Fruit fly (Drosophila melanogaster) whole organism, embryonic: ENCODE measurements around the gene Dap160.
A peak's percentile ranks its signal among the peaks of the same experiment; 100 is the strongest.

Source experiments
- ATbp ChIP-seq: fragments of 200-800 bp; sonication (Bioruptor generic); optimal IDR thresholded peaks from 2 replicates; lab custom pipeline; 2017; ENCODE audit warnings: missing biosample characterization, mild to moderate bottlenecking, missing genetic modification characterization, missing genetic modification reagents
- Asciz ChIP-seq: fragments of 200-800 bp; sonication (Bioruptor generic); optimal IDR thresholded peaks from 2 replicates; lab custom pipeline; 2017; ENCODE audit warnings: missing biosample characterization, mild to moderate bottlenecking, missing genetic modification characterization, missing genetic modification reagents
- Atf6 ChIP-seq: fragments of 200-800 bp; sonication (Bioruptor generic); IDR thresholded peaks from 2 replicates; pipeline ENCODE4 v1.3.6; 2022; ENCODE audit warnings: missing biosample characterization, missing genetic modification characterization
- C15 ChIP-seq: fragments of 200-800 bp; sonication (Bioruptor generic); IDR thresholded peaks from 3 replicates; pipeline ENCODE4 v1.3.6; 2022; ENCODE audit warnings: missing biosample characterization, missing genetic modification characterization
- CG10274 ChIP-seq: fragments of 200-800 bp; sonication (Bioruptor generic); optimal IDR thresholded peaks from 3 replicates; lab custom pipeline; 2017; ENCODE audit warnings: missing biosample characterization, mild to moderate bottlenecking, missing genetic modification characterization
- CG11723 ChIP-seq: fragments of 200-800 bp; sonication (Bioruptor generic); optimal IDR thresholded peaks from 2 replicates; lab custom pipeline; 2017; ENCODE audit warnings: missing biosample characterization, mild to moderate bottlenecking, missing genetic modification characterization
- CG13123 ChIP-seq: fragments of 200-800 bp; sonication (Bioruptor generic); optimal IDR thresholded peaks from 2 replicates; lab custom pipeline; 2016; ENCODE audit warnings: missing biosample characterization, missing genetic modification characterization
- CG14050 ChIP-seq: fragments of 200-800 bp; sonication (Bioruptor generic); IDR thresholded peaks from 3 replicates; pipeline ENCODE4 v1.3.6; 2022; ENCODE audit warnings: missing biosample characterization, missing genetic modification characterization
- CG14441 ChIP-seq: fragments of 200-800 bp; sonication (Bioruptor generic); IDR thresholded peaks from 2 replicates; pipeline ENCODE4 v1.3.6; 2022; ENCODE audit warnings: missing biosample characterization, missing genetic modification characterization
- CG15073 ChIP-seq: fragments of 200-800 bp; sonication (Bioruptor generic); optimal IDR thresholded peaks from 2 replicates; lab custom pipeline; 2016; ENCODE audit warnings: missing biosample characterization, missing genetic modification characterization
- CG16779 ChIP-seq: fragments of 200-800 bp; sonication (Bioruptor generic); IDR thresholded peaks from 2 replicates; pipeline ENCODE4 v1.3.6; 2022; ENCODE audit warnings: missing biosample characterization, missing genetic modification characterization
- CG1832 ChIP-seq: fragments of 200-800 bp; sonication (Bioruptor generic); optimal IDR thresholded peaks from 2 replicates; lab custom pipeline; 2017; ENCODE audit warnings: missing biosample characterization, mild to moderate bottlenecking, missing genetic modification characterization, inconsistent platforms
- CG18476 ChIP-seq: fragments of 200-800 bp; sonication (Bioruptor generic); optimal IDR thresholded peaks from 2 replicates; lab custom pipeline; 2016; ENCODE audit warnings: missing biosample characterization, mild to moderate bottlenecking, missing genetic modification characterization
- CG2199 ChIP-seq: fragments of 200-800 bp; sonication (Bioruptor generic); IDR thresholded peaks from 3 replicates; pipeline ENCODE4 v1.3.6; 2022; ENCODE audit warnings: missing biosample characterization, missing genetic modification characterization
- CG3407 ChIP-seq: fragments of 200-800 bp; sonication (Bioruptor generic); optimal IDR thresholded peaks from 2 replicates; lab custom pipeline; 2018; ENCODE audit warnings: missing biosample characterization, mild to moderate bottlenecking, missing genetic modification characterization
- CG4424 ChIP-seq: fragments of 200-800 bp; sonication (Bioruptor generic); optimal IDR thresholded peaks from 3 replicates; lab custom pipeline; 2016; ENCODE audit warnings: missing biosample characterization, missing genetic modification characterization
- CG4820 ChIP-seq: fragments of 200-800 bp; sonication (Bioruptor generic); optimal IDR thresholded peaks from 3 replicates; lab custom pipeline; 2016; ENCODE audit warnings: missing biosample characterization, missing genetic modification characterization
- CG5953 ChIP-seq: fragments of 200-800 bp; sonication (Bioruptor generic); IDR thresholded peaks from 2 replicates; pipeline ENCODE4 v1.3.6; 2022; ENCODE audit warnings: missing biosample characterization, missing genetic modification characterization
- CG6813 ChIP-seq: fragments of 200-800 bp; sonication (Bioruptor generic); optimal IDR thresholded peaks from 2 replicates; lab custom pipeline; 2017; ENCODE audit warnings: missing biosample characterization, missing genetic modification characterization, mild to moderate bottlenecking, moderate library complexity, missing genetic modification reagents
- CG7357 ChIP-seq: fragments of 200-800 bp; sonication (Bioruptor generic); IDR thresholded peaks from 3 replicates; pipeline ENCODE4 v1.3.6; 2022; ENCODE audit warnings: missing biosample characterization, missing genetic modification characterization
- CG7745 ChIP-seq: fragments of 200-800 bp; sonication (Bioruptor generic); optimal IDR thresholded peaks from 2 replicates; lab custom pipeline; 2018; ENCODE audit warnings: missing biosample characterization, mild to moderate bottlenecking, missing genetic modification characterization, moderate library complexity
- CG7987 ChIP-seq: fragments of 200-800 bp; sonication (Bioruptor generic); optimal IDR thresholded peaks from 2 replicates; lab custom pipeline; 2018; ENCODE audit warnings: missing biosample characterization, mild to moderate bottlenecking, missing genetic modification characterization, moderate library complexity
- CG8281 ChIP-seq: fragments of 200-800 bp; sonication (Bioruptor generic); optimal IDR thresholded peaks from 2 replicates; lab custom pipeline; 2018; ENCODE audit warnings: missing biosample characterization, mild to moderate bottlenecking, missing genetic modification characterization, moderate library complexity
- CG9727 ChIP-seq: fragments of 200-800 bp; sonication (Bioruptor generic); optimal IDR thresholded peaks from 3 replicates; lab custom pipeline; 2017; ENCODE audit warnings: missing biosample characterization, mild to moderate bottlenecking, missing genetic modification characterization
- D19B ChIP-seq: fragments of 200-800 bp; sonication (Bioruptor generic); optimal IDR thresholded peaks from 2 replicates; lab custom pipeline; 2017; ENCODE audit warnings: missing biosample characterization, mild to moderate bottlenecking, missing genetic modification characterization
- Dp ChIP-seq: fragments of 200-800 bp; sonication (Bioruptor generic); optimal IDR thresholded peaks from 2 replicates; lab custom pipeline; 2018; ENCODE audit warnings: missing biosample characterization, mild to moderate bottlenecking, missing genetic modification characterization, moderate library complexity
- E2f1 ChIP-seq: fragments of 200-800 bp; sonication (Bioruptor generic); IDR thresholded peaks from 2 replicates; pipeline ENCODE4 v1.3.6; 2022; ENCODE audit warnings: missing biosample characterization, missing genetic modification characterization
- Eip74EF ChIP-seq, 2 experiments: fragments of 200-800 bp in 1 of 2; fragments of >200 bp in 1 of 2; sonication (Bioruptor generic) in 1 of 2; optimal IDR thresholded peaks; 2 replicates each; lab custom pipeline; 2017 to 2019; ENCODE audit warnings: missing biosample characterization in 2 of 2, missing genetic modification characterization in 2 of 2, mild to moderate bottlenecking in 1 of 2, moderate library complexity in 1 of 2
- Hey ChIP-seq: fragments of 200-800 bp; sonication (Bioruptor generic); optimal IDR thresholded peaks from 3 replicates; lab custom pipeline; 2018; ENCODE audit warnings: missing biosample characterization, mild to moderate bottlenecking, missing genetic modification characterization
- MESR4 ChIP-seq: fragments of 200-800 bp; sonication (Bioruptor generic); optimal IDR thresholded peaks from 2 replicates; lab custom pipeline; 2018; ENCODE audit warnings: missing biosample characterization, mild to moderate bottlenecking, missing genetic modification characterization, moderate library complexity
- Nf-YA ChIP-seq: fragments of 200-800 bp; sonication (Bioruptor generic); IDR thresholded peaks from 2 replicates; pipeline ENCODE4 v1.3.6; 2022; ENCODE audit warnings: missing biosample characterization, missing genetic modification characterization
- Sin3A ChIP-seq: fragments of >200 bp; optimal IDR thresholded peaks from 2 replicates; lab custom pipeline; 2018
- Spps ChIP-seq: fragments of 200-800 bp; sonication (Bioruptor generic); optimal IDR thresholded peaks from 2 replicates; lab custom pipeline; 2018; ENCODE audit warnings: missing biosample characterization, mild to moderate bottlenecking, missing genetic modification characterization
- Ssrp ChIP-seq: fragments of 200-800 bp; sonication (Bioruptor generic); optimal IDR thresholded peaks from 2 replicates; lab custom pipeline; 2018; ENCODE audit warnings: missing biosample characterization, mild to moderate bottlenecking, missing genetic modification characterization, moderate library complexity
- ab ChIP-seq: fragments of 200-800 bp; sonication (Bioruptor generic); optimal IDR thresholded peaks from 2 replicates; lab custom pipeline; 2016; ENCODE audit warnings: missing biosample characterization, missing genetic modification characterization
- al ChIP-seq: fragments of 200-800 bp; sonication (Bioruptor generic); IDR thresholded peaks from 2 replicates; pipeline ENCODE4 v1.3.6; 2022; ENCODE audit warnings: missing biosample characterization, missing genetic modification characterization
- ara ChIP-seq: fragments of 200-800 bp; sonication (Bioruptor generic); IDR thresholded peaks from 2 replicates; pipeline ENCODE4 v1.3.6; 2022; ENCODE audit warnings: missing biosample characterization, missing genetic modification characterization
- bcd ChIP-seq: fragments of 200-800 bp; sonication (Bioruptor generic); optimal IDR thresholded peaks from 2 replicates; lab custom pipeline; 2017; ENCODE audit warnings: missing biosample characterization, mild to moderate bottlenecking, missing genetic modification characterization
- cg ChIP-seq: fragments of 200-800 bp; sonication (Bioruptor generic); optimal IDR thresholded peaks from 3 replicates; lab custom pipeline; 2019; ENCODE audit warnings: missing biosample characterization, mild to moderate bottlenecking, missing genetic modification characterization, moderate library complexity
- ci ChIP-seq: fragments of 200-800 bp; sonication (Bioruptor generic); IDR thresholded peaks from 3 replicates; pipeline ENCODE4 v1.3.6; 2022; ENCODE audit warnings: missing biosample characterization, missing genetic modification characterization
- da ChIP-seq: fragments of 200-800 bp; sonication (Bioruptor generic); optimal IDR thresholded peaks from 2 replicates; lab custom pipeline; 2016; ENCODE audit warnings: missing biosample characterization, missing genetic modification characterization
- dati ChIP-seq: fragments of 200-800 bp; sonication (Bioruptor generic); IDR thresholded peaks from 2 replicates; pipeline ENCODE4 v1.3.6; 2022; ENCODE audit warnings: missing biosample characterization, missing genetic modification characterization
- esg ChIP-seq: fragments of 200-800 bp; sonication (Bioruptor generic); conservative IDR thresholded peaks from 2 replicates; pipeline ENCODE4 v1.3.6; 2022; ENCODE audit warnings: missing biosample characterization, missing genetic modification characterization
- eve ChIP-seq, 2 experiments: fragments of >200 bp; optimal IDR thresholded peaks; 2 replicates each; lab custom pipeline; 2017; ENCODE audit warnings: missing biosample characterization in 2 of 2, missing genetic modification characterization in 2 of 2
- fd96Cb ChIP-seq: fragments of 200-800 bp; sonication (Bioruptor generic); optimal IDR thresholded peaks from 2 replicates; lab custom pipeline; 2018; ENCODE audit warnings: missing biosample characterization, mild to moderate bottlenecking, missing genetic modification characterization, moderate library complexity
- gt ChIP-seq: fragments of 200-800 bp; sonication (Bioruptor generic); IDR thresholded peaks from 2 replicates; pipeline ENCODE4 v1.3.6; 2022; ENCODE audit warnings: missing biosample characterization, missing genetic modification characterization
- nau ChIP-seq: fragments of 200-800 bp; sonication (Bioruptor generic); optimal IDR thresholded peaks from 3 replicates; lab custom pipeline; 2017; ENCODE audit warnings: missing biosample characterization, mild to moderate bottlenecking, missing genetic modification characterization, missing genetic modification reagents
- nmo ChIP-seq: fragments of 200-800 bp; sonication (Bioruptor generic); optimal IDR thresholded peaks from 2 replicates; lab custom pipeline; 2018; ENCODE audit warnings: missing biosample characterization, mild to moderate bottlenecking, missing genetic modification characterization, moderate library complexity
- otp ChIP-seq: fragments of 200-800 bp; sonication (Bioruptor generic); IDR thresholded peaks from 3 replicates; pipeline ENCODE4, ENCODE4 v1.3.6; 2022; ENCODE audit warnings: missing biosample characterization, missing genetic modification characterization
- scrt ChIP-seq: fragments of 200-800 bp; sonication (Bioruptor generic); optimal IDR thresholded peaks from 2 replicates; lab custom pipeline; 2018; ENCODE audit warnings: missing biosample characterization, mild to moderate bottlenecking, missing genetic modification characterization, moderate library complexity
- ssp ChIP-seq: fragments of 200-800 bp; sonication (Bioruptor generic); IDR thresholded peaks from 2 replicates; pipeline ENCODE4 v1.3.6; 2022; ENCODE audit warnings: missing biosample characterization, missing genetic modification characterization
- tgo ChIP-seq: fragments of 200-800 bp; sonication (Bioruptor generic); IDR thresholded peaks from 3 replicates; pipeline ENCODE4 v1.3.6; 2022; ENCODE audit warnings: missing biosample characterization, missing genetic modification characterization
- ttk ChIP-seq: fragments of 200-800 bp; sonication (Bioruptor generic); IDR thresholded peaks from 2 replicates; pipeline ENCODE4 v2.1.2; 2022; ENCODE audit warnings: missing biosample characterization, missing genetic modification characterization

Dap160 gene

dm6 chr2L:21179615-21180031, 37.5 kb upstream of the Dap160 start, which contains the start of the genes bur and Mcm10 (continued):
- TF ChIP-seq Eip74EF (GFP tag; optimal IDR thresholded peaks at IDR 0.05; lab: Kevin White, UChicago) (no peak), CG14050 (GFP tag; lab: Robert Waterston, UW) (no peak), CG6813 (GFP tag; lab: Kevin White, UChicago) (no peak), eve (GFP tag; optimal IDR thresholded peaks at IDR 0.05; lab: Kevin White, UChicago) (no peak), esg (GFP tag; lab: Robert Waterston, UW) (no peak), C15 (GFP tag; lab: Robert Waterston, UW) (no peak), Dp (peak; percentile 87), ATbp (GFP tag; lab: Kevin White, UChicago) (no peak), bcd (GFP tag; lab: Kevin White, UChicago) (no peak), CG7745 (tag; lab: Kevin White, UChicago) (no peak), CG4424 (peak; percentile 6), CG8281 (no peak), CG10274 (no peak), nmo (GFP tag; lab: Kevin White, UChicago) (no peak), tgo (GFP tag; lab: Robert Waterston, UW) (no peak), Asciz (no peak), ssp (GFP tag; lab: Robert Waterston, UW) (no peak), CG4820 (GFP tag; lab: Kevin White, UChicago) (no peak), CG3407 (GFP tag; lab: Kevin White, UChicago) (no peak), CG15073 (GFP tag; lab: Kevin White, UChicago) (no peak), al (GFP tag; lab: Robert Waterston, UW) (no peak), CG14441 (no peak), Spps (tag; lab: Kevin White, UChicago) (no peak), D19B (no peak), Sin3A (lab: Kevin White, UChicago) (peak; percentile 18), CG9727 (no peak), nau (no peak), CG7987 (GFP tag; lab: Kevin White, UChicago) (no peak), ara (GFP tag; lab: Robert Waterston, UW) (no peak), Ssrp (tag; lab: Kevin White, UChicago) (no peak), Nf-YA (GFP tag; lab: Robert Waterston, UW) (no peak), CG5953 (GFP tag; lab: Robert Waterston, UW) (no peak), ci (GFP tag; lab: Robert Waterston, UW) (no peak), CG18476 (GFP tag; lab: Kevin White, UChicago) (no peak), MESR4 (no peak), ttk (GFP tag; lab: Robert Waterston, UW) (no peak), E2f1 (peak; percentile 41; the same call in 1 of the 2 replicates), dati (GFP tag; lab: Robert Waterston, UW) (no peak), fd96Cb (no peak), Hey (tag; lab: Kevin White, UChicago) (no peak), da (GFP tag; lab: Kevin White, UChicago) (no peak), CG11723 (no peak), scrt (GFP tag; lab: Kevin White, UChicago) (no peak), CG13123 (GFP tag; lab: Kevin White, UChicago) (no peak), Atf6 (GFP tag; lab: Robert Waterston, UW) (no peak), CG1832 (GFP tag; lab: Kevin White, UChicago) (no peak), CG2199 (GFP tag; lab: Robert Waterston, UW) (no peak), gt (GFP tag; lab: Robert Waterston, UW) (no peak), CG7357 (GFP tag; lab: Robert Waterston, UW) (no peak), ab (GFP tag; lab: Kevin White, UChicago) (no peak), otp (no peak), CG16779 (no peak), cg (GFP tag; lab: Kevin White, UChicago) (no peak)
